Worm (Caenorhabditis elegans) whole organism, L1 larva: ENCODE measurements around the gene dod-24.

ENCODE experiments used
- C34B4.2 ChIP-seq: sonication (generic microtip); optimal IDR thresholded peaks from 2 replicates; lab custom pipeline; 2017; ENCODE audit warnings: mild to moderate bottlenecking, missing genetic modification characterization, missing compliant biosample characterization
- ces-1 ChIP-seq: fragments of 150-350 bp; optimal IDR thresholded peaks from 2 replicates; lab custom pipeline; 2014; ENCODE audit warnings: missing biosample characterization, missing genetic modification reagents, missing genetic modification characterization
- elt-2 ChIP-seq: sonication (generic microtip); optimal IDR thresholded peaks from 2 replicates; lab custom pipeline; 2016; ENCODE audit warnings: missing genetic modification characterization, mild to moderate bottlenecking, inconsistent platforms, missing compliant biosample characterization, missing genetic modification reagents
- isw-1 ChIP-seq: fragments of 200-800 bp; sonication (Bioruptor generic); IDR thresholded peaks from 2 replicates; pipeline ENCODE4 v1.3.6; 2022; ENCODE audit warnings: missing genetic modification characterization, missing compliant biosample characterization
- lsy-2 ChIP-seq, 2 experiments: fragments of 150-350 bp; optimal IDR thresholded peaks; 2 replicates each; lab custom pipeline; 2014; ENCODE audit warnings: missing biosample characterization in 2 of 2, missing genetic modification characterization in 2 of 2
- nhr-11 ChIP-seq: fragments of 150-350 bp; optimal IDR thresholded peaks from 2 replicates; lab custom pipeline; 2014; ENCODE audit warnings: missing biosample characterization, missing genetic modification characterization
- nhr-12 ChIP-seq: sonication (generic microtip); optimal IDR thresholded peaks from 2 replicates; lab custom pipeline; 2017; ENCODE audit warnings: missing biosample characterization, missing genetic modification characterization
- nhr-77 ChIP-seq: fragments of 150-350 bp; optimal IDR thresholded peaks from 2 replicates; lab custom pipeline; 2014; ENCODE audit warnings: missing biosample characterization, missing genetic modification characterization
- nhr-85 ChIP-seq: sonication (generic microtip); peaks from one replicate; lab custom pipeline; 2016; ENCODE audit warnings: missing genetic modification characterization, inconsistent platforms, missing compliant biosample characterization
- skn-1 ChIP-seq: fragments of 150-350 bp; optimal IDR thresholded peaks from 2 replicates; lab custom pipeline; 2014; ENCODE audit warnings: missing biosample characterization, missing genetic modification characterization
- sox-4 ChIP-seq: sonication (generic microtip); optimal IDR thresholded peaks from 2 replicates; lab custom pipeline; 2016; ENCODE audit warnings: missing genetic modification characterization, missing compliant biosample characterization
- sptf-1 ChIP-seq: fragments of 150-350 bp; optimal IDR thresholded peaks from 2 replicates; lab custom pipeline; 2014; ENCODE audit warnings: missing biosample characterization, missing genetic modification characterization

DNA sequence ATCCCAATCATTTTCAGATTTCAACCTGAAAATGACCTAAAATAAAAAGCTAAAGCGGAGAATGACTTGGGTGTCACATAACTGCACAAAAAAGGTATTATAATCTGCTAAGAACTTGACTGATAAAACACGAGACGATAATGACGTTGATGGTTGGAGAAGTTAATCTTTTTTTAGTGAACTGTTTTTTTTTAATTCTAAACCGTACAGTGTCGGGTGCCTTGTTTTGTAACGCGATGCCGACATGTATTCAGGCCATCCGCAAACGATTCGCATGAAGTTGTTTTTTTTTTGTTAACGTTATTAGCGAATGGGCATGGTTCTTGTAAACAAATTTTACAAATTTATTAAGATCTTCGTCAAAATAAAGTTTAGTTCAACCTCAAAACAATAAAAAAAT lies 48.2 kb upstream of the dod-24 start, which contains the start of gene K10D11.6:
- TF ChIP-seq C34B4.2 (no peak), skn-1 (tag; lab: Kevin White, UChicago) (no peak), nhr-12 (tag; lab: Kevin White, UChicago) (no peak), lsy-2 (tag; optimal IDR thresholded peaks at IDR 0.05; lab: Kevin White, UChicago) (no peak), sox-4 (tag; lab: Kevin White, UChicago) (no peak), isw-1 (GFP tag; lab: Robert Waterston, UW) (no peak), ces-1 (GFP tag; lab: Kevin White, UChicago) (no peak), elt-2 (peak; percentile 39), nhr-11 (tag; lab: Kevin White, UChicago) (no peak), nhr-85 (no peak), sptf-1 (tag; lab: Kevin White, UChicago) (no peak), nhr-77 (tag; lab: Kevin White, UChicago) (no peak)
